Worm (Caenorhabditis elegans): Measurements from ENCODE around the gene qua-1.

ce11 chrII:8177095-8177494, 21.5 kb upstream of the qua-1 start, which contains the start of gene acr-14:
- TF ChIP-seq nfyb-1 (GFP tag; IDR thresholded peaks at IDR 0.05), result no peak
- TF ChIP-seq nfya-1 (tag; optimal IDR thresholded peaks at IDR 0.05; ENCODE audit: borderline replicate concordance, insufficient read depth), result no peak
- no peak for TF ChIP-seq F37B4.10 (GFP tag; IDR thresholded peaks at IDR 0.05)
- no peak for TF ChIP-seq somi-1 (GFP tag; optimal IDR thresholded peaks at IDR 0.05)
- no peak for TF ChIP-seq unc-62 (GFP tag; optimal IDR thresholded peaks at IDR 0.05)
- no peak for TF ChIP-seq fkh-3 (tag; optimal IDR thresholded peaks at IDR 0.05)
- no peak for TF ChIP-seq lag-1 (GFP tag; IDR thresholded peaks at IDR 0.05)
- no peak for TF ChIP-seq pha-4 (tag; optimal IDR thresholded peaks at IDR 0.05)

All from whole organism, young adult.